Worm (Caenorhabditis elegans): ENCODE results near the gene T13C5.7.

The T13C5.7 gene

DNA sequence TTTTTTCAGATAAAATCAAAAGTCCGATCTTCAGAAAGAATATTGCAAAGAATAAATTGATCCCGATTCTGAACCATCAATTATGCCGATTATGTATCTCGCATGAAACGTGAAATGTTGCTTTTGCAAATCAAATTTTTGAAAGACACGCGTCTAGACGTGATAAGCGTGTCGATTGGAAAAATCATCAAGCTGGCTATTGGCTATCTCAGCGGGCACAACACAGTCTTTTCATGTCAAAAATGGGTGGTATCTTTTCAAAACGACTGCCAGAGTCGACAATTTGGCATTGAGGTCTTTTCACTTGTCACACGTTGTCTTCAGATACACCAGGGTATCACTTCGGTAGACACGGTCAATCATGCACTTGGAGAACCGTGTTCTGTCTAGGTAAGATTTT is 16.2 kb downstream of the T13C5.7 start, which contains the start of gene daf-9:
Gene daf-9, plus strand, starts transcription at position 301 of the 400 bp plus-strand sequence.
- no peak for TF ChIP-seq nhr-12 (tag; optimal IDR thresholded peaks at IDR 0.05)
- TF ChIP-seq ceh-83 (GFP tag; optimal IDR thresholded peaks at IDR 0.05), result no peak
- no peak for TF ChIP-seq tbx-8 (GFP tag; optimal IDR thresholded peaks at IDR 0.05)
- no peak for TF ChIP-seq elt-3 (tag; optimal IDR thresholded peaks at IDR 0.05)
- TF ChIP-seq unc-62 (GFP tag; optimal IDR thresholded peaks at IDR 0.05), result no peak
- no peak for TF ChIP-seq mab-5 (tag; optimal IDR thresholded peaks at IDR 0.05)
- no peak for TF ChIP-seq ceh-39 (tag; optimal IDR thresholded peaks at IDR 0.05)
- TF ChIP-seq sptf-1 (tag; optimal IDR thresholded peaks at IDR 0.05), result no peak
- no peak for TF ChIP-seq ces-1 (GFP tag; optimal IDR thresholded peaks at IDR 0.05)
- no peak for TF ChIP-seq hlh-1 (tag; optimal IDR thresholded peaks at IDR 0.05)
- TF ChIP-seq blmp-1 (tag; optimal IDR thresholded peaks at IDR 0.05), result no peak
- TF ChIP-seq ztf-11 (tag; optimal IDR thresholded peaks at IDR 0.05), result no peak

DNA sequence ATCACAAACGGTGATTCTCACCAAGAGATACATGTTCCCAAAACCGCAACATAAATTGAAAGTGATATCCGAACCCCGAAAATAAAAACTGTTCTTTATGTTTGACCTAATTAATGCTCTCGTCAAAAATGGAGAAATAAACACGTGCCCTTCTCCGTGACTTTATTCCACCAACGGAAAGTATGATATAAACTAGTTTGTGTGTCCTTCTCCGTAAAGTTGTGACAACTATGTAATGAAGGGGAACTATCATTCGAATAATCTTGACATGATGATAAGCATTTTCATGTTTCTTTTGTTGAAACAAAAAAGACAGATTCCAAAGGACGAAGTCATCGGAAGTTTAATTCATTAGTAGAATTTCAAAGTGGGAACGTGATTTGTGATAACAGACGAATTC is 21.1 kb downstream of the T13C5.7 start:
- TF ChIP-seq nhr-28 (tag; optimal IDR thresholded peaks at IDR 0.05), result no peak
- TF ChIP-seq nhr-12 (tag; optimal IDR thresholded peaks at IDR 0.05), result no peak
- no peak for TF ChIP-seq nhr-2 (tag; optimal IDR thresholded peaks at IDR 0.05)
- no peak for TF ChIP-seq nhr-237 (tag; optimal IDR thresholded peaks at IDR 0.05)
- no peak for TF ChIP-seq unc-62 (GFP tag; optimal IDR thresholded peaks at IDR 0.05)
- TF ChIP-seq cnd-1 (tag; optimal IDR thresholded peaks at IDR 0.05), result no peak
- no peak for TF ChIP-seq elt-3 (tag; optimal IDR thresholded peaks at IDR 0.05)
- no peak for TF ChIP-seq tbx-8 (GFP tag; optimal IDR thresholded peaks at IDR 0.05)

DNA sequence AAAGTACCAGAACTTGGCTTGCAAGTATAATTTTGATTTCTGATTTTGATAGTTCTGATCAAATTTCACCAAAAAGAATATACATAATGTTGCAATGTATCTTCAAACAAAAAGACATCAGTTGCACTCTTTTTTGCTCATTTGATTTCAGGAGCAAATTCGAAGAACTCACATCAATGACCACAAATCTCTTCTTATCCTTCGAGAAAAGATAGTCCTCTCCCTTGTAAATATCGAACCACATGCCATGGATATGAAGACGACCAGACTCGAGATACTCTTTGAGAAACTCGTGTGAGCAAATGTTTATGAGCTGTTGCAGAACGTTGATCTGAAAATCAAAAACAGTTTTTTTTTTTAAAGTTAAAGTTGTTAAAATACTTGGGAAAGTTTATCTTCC is 22.4 kb downstream of the T13C5.7 start:
- TF ChIP-seq mls-2 (tag; optimal IDR thresholded peaks at IDR 0.05) (no peak), nhr-237 (tag; optimal IDR thresholded peaks at IDR 0.05) (no peak), nhr-28 (tag; optimal IDR thresholded peaks at IDR 0.05) (no peak), bed-3 (GFP tag; optimal IDR thresholded peaks at IDR 0.05) (no peak), sptf-1 (tag; optimal IDR thresholded peaks at IDR 0.05) (no peak), lin-13 (tag; optimal IDR thresholded peaks at IDR 0.05) (no peak), M03D4.4 (tag; optimal IDR thresholded peaks at IDR 0.05) (no peak), elt-3 (tag; optimal IDR thresholded peaks at IDR 0.05) (no peak), unc-62 (GFP tag; optimal IDR thresholded peaks at IDR 0.05) (no peak), ham-2 (GFP tag; optimal IDR thresholded peaks at IDR 0.05) (no peak)

DNA sequence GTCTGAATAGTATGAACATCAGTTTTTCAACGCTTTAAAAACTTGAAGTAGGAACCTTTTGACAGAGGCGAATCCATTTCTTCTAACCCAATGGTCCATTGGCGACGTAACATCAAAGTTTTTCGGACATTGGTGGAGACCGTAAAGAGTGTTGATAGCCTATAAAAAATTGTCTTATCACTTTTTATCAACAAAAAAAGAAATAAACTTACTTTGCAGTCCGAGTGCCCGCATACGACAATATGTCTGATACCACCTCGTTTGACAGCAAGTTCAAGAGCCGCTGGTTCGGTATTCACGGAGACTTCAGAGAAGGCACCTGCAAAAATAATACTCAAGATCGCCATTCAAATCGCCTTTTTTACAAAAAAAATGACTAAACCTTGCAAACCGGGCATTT is 22.9 kb downstream of the T13C5.7 start:
- TF ChIP-seq ceh-83 (GFP tag; optimal IDR thresholded peaks at IDR 0.05) (no peak), elt-1 (tag; optimal IDR thresholded peaks at IDR 0.05; ENCODE audit: borderline replicate concordance, insufficient read depth) (no peak), unc-120 (tag; optimal IDR thresholded peaks at IDR 0.05; ENCODE audit: poor library complexity, severe bottlenecking) (no peak)

DNA sequence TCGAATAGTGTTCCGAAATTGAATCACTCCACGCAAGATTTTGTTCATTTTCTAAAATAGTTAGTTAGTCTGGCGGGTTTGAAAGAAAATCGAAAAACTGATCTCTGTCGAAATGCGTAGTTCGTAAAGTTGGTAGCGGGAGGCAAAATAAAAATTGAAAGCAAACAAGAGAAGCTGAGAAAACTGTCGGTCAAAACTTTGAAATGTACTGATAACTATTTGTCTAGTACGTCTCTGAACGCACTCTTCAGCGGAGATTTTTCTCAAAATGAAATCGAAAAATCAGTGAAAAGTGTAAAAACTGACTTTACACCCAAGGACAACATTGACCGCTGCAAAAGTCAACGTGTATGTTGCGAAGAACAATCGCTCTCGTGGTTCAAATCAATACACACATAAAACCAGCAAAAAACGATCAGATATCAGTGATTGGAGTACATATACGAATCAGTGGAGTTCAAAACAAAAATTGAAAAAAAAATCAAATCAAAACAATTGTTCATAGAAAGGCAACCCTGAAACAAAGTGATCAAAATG is 24.4 kb downstream of the T13C5.7 start, which contains the start of gene bca-1:
Gene bca-1, minus strand, starts transcription at position 51 of the 537 bp plus-strand sequence.
- TF ChIP-seq blmp-1 (tag; optimal IDR thresholded peaks at IDR 0.05) (no peak), hlh-1 (tag; optimal IDR thresholded peaks at IDR 0.05) (no peak), M03D4.4 (tag; optimal IDR thresholded peaks at IDR 0.05) (no peak), pha-4 (tag; optimal IDR thresholded peaks at IDR 0.05) (no peak), nhr-28 (tag; optimal IDR thresholded peaks at IDR 0.05) (no peak), nhr-76 (tag; optimal IDR thresholded peaks at IDR 0.05) (no peak), mab-5 (tag; optimal IDR thresholded peaks at IDR 0.05) (no peak), nhr-237 (tag; optimal IDR thresholded peaks at IDR 0.05) (no peak)

DNA sequence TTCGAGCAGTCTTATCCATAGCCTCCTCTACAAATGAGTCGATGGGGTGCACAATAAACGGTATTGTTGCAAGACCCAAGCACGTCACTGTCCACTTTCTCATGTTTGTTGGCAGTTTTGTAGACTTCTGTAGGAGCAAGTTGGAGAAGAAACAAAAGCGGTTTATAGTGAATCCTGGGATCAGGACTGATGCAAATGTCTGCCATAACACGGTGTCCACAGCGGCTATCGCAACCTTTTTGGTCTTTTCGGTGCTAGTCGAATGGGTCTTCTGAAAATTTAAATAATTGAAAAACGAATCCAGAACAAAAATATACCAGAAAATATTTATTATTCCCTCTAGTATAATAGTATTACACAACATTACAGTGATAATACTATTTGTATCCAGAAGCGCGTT is 24.9 kb downstream of the T13C5.7 start:
- TF ChIP-seq flh-1 (GFP tag; optimal IDR thresholded peaks at IDR 0.05) (no peak), elt-1 (tag; optimal IDR thresholded peaks at IDR 0.05; ENCODE audit: borderline replicate concordance, insufficient read depth) (no peak), unc-62 (GFP tag; optimal IDR thresholded peaks at IDR 0.05) (no peak), unc-120 (tag; optimal IDR thresholded peaks at IDR 0.05; ENCODE audit: poor library complexity, severe bottlenecking) (no peak), mab-5 (tag; optimal IDR thresholded peaks at IDR 0.05) (no peak), ces-1 (GFP tag; optimal IDR thresholded peaks at IDR 0.05) (no peak), ceh-43 (GFP tag; optimal IDR thresholded peaks at IDR 0.05) (no peak)

DNA sequence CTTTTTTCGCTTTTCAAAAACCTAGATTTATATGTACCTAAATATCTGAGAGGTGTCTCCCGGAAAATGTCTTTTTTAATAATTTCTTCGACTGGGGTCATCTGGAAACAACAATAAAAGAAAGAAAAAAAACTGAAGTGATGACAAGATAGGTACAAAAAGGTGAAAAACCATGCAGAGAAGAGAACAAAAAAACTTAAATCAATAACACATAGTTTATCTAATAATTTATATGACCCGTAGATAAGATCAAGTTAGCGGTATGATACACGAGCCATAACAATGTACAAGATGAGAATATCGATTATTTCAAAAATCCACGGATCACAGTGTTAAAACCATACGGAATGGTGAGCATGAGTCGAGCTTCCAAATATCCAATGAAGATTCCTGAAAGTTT is 25.9 kb downstream of the T13C5.7 start, which contains the start of gene mtp-18:
Gene mtp-18, minus strand, starts transcription at position 101 of the 400 bp plus-strand sequence.
- TF ChIP-seq ceh-43 (GFP tag; optimal IDR thresholded peaks at IDR 0.05), result no peak
- no peak for TF ChIP-seq ceh-39 (tag; optimal IDR thresholded peaks at IDR 0.05)
- TF ChIP-seq elt-1 (tag; optimal IDR thresholded peaks at IDR 0.05; ENCODE audit: borderline replicate concordance, insufficient read depth), result no peak
- no peak for TF ChIP-seq mep-1 (tag; optimal IDR thresholded peaks at IDR 0.05)
- TF ChIP-seq pha-4 (tag; optimal IDR thresholded peaks at IDR 0.05), result no peak
- no peak for TF ChIP-seq flh-1 (GFP tag; optimal IDR thresholded peaks at IDR 0.05)
- no peak for TF ChIP-seq elt-3 (tag; optimal IDR thresholded peaks at IDR 0.05)
- no peak for TF ChIP-seq sptf-1 (tag; optimal IDR thresholded peaks at IDR 0.05)
- no peak for TF ChIP-seq blmp-1 (tag; optimal IDR thresholded peaks at IDR 0.05)
- TF ChIP-seq lsy-2 (tag; optimal IDR thresholded peaks at IDR 0.05), result no peak
- no peak for TF ChIP-seq nhr-12 (tag; optimal IDR thresholded peaks at IDR 0.05)
- no peak for TF ChIP-seq nhr-28 (tag; optimal IDR thresholded peaks at IDR 0.05)
- TF ChIP-seq nhr-2 (tag; optimal IDR thresholded peaks at IDR 0.05), result no peak
- TF ChIP-seq sem-2 (GFP tag; optimal IDR thresholded peaks at IDR 0.05), result no peak
- TF ChIP-seq mls-2 (tag; optimal IDR thresholded peaks at IDR 0.05), result no peak
- TF ChIP-seq unc-62 (GFP tag; optimal IDR thresholded peaks at IDR 0.05), result no peak
